Worm (Caenorhabditis elegans): ENCODE measurements around the gene C23G10.5.

The C23G10.5 gene

DNA sequence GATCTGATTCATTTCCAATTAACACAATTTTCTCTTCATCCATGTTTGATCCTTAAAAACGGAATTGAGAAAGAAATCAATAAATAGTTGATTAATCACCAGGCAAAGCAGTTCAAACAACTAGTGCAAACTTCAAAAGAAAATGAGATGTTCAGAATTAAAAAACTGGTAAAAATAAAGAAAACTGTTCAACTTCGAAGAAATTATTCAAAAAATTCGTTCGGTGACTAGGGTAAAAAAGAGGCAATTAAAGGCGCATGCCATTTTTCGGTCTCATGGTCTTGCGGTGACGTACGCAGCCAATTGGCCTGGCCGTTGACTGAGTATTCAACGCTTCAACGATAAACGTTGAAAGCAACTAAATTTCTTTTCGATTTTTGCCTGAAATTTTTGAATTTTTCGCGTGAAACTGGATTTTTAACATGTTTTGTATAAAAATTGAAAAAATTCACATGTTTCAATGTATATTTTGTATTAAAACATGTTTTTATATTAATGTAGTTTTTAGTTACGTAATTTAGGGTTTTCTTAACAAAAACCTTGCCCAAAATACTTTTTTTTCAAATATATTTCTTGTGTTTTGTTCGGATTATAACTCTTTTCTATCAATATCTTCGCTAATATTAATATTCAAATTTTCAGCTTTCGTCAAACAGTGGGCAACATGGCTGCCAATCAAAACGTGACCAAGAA lies 15.4 kb downstream of the C23G10.5 start, which contains the start of the genes sna-3 and rps-3:
TSS of gene sna-3 (minus strand) at position 51 of the 693 bp plus-strand sequence.
TSS of gene rps-3 (plus strand) at position 643 of the 693 bp plus-strand sequence.
- peak in 1 of 2 experiments; percentile 2 for TF ChIP-seq hif-1 (tag; optimal IDR thresholded peaks at IDR 0.05)
- no peak for TF ChIP-seq egl-43 (GFP tag; IDR thresholded peaks at IDR 0.05)
- no peak for TF ChIP-seq ceh-82 (tag; optimal IDR thresholded peaks at IDR 0.05)
- peak; percentile 66 to 92 for TF ChIP-seq lsy-2 (tag; optimal IDR thresholded peaks at IDR 0.05)
- peak; percentile 72 for TF ChIP-seq lin-13 (GFP tag; optimal IDR thresholded peaks at IDR 0.05)
- no peak for TF ChIP-seq zfp-2 (tag; optimal IDR thresholded peaks at IDR 0.05)
- TF ChIP-seq duxl-1 (tag; optimal IDR thresholded peaks at IDR 0.05; ENCODE audit: poor library complexity), result no peak
- no peak for TF ChIP-seq D1046.2 (GFP tag; IDR thresholded peaks at IDR 0.05)
- TF ChIP-seq F37D6.2 (tag; optimal IDR thresholded peaks at IDR 0.05), result no peak
- no peak for TF ChIP-seq sdz-12 (GFP tag; optimal IDR thresholded peaks at IDR 0.05)
- TF ChIP-seq F44E2.7 (GFP tag; IDR thresholded peaks at IDR 0.05), result no peak
- no peak for TF ChIP-seq ctbp-1 (GFP tag; IDR thresholded peaks at IDR 0.05)
- peak; percentile 82 for TF ChIP-seq dpl-1 (GFP tag; optimal IDR thresholded peaks at IDR 0.05)
- no peak for TF ChIP-seq aly-2 (tag; optimal IDR thresholded peaks at IDR 0.05)
- no peak for TF ChIP-seq ama-1 (optimal IDR thresholded peaks at IDR 0.05)
- TF ChIP-seq zfp-3 (GFP tag; conservative IDR thresholded peaks at IDR 0.05), result no peak
- TF ChIP-seq pha-4 (GFP tag; IDR thresholded peaks at IDR 0.05), result no peak
- peak; percentile 26 for TF ChIP-seq pha-4 (tag; optimal IDR thresholded peaks at IDR 0.05)
- no peak for TF ChIP-seq unc-39 (tag; optimal IDR thresholded peaks at IDR 0.05)
- peak; percentile 73 for TF ChIP-seq arid-1 (GFP tag; conservative IDR thresholded peaks at IDR 0.05)
- peak; percentile 70 for TF ChIP-seq rbr-2 (tag; optimal IDR thresholded peaks at IDR 0.05)
- TF ChIP-seq dmd-6 (GFP tag; IDR thresholded peaks at IDR 0.05), result peak; percentile 43
- no peak for TF ChIP-seq ztf-11 (tag; optimal IDR thresholded peaks at IDR 0.05)
- TF ChIP-seq nhr-6 (tag; optimal IDR thresholded peaks at IDR 0.05), result peak; percentile 45
- peak; percentile 91 for TF ChIP-seq dve-1 (tag; optimal IDR thresholded peaks at IDR 0.05; ENCODE audit: insufficient read depth)
- TF ChIP-seq unc-130 (GFP tag; optimal IDR thresholded peaks at IDR 0.05), result peak; percentile 69
- no peak for TF ChIP-seq tag-97 (GFP tag; IDR thresholded peaks at IDR 0.05)
- TF ChIP-seq hlh-11 (tag; optimal IDR thresholded peaks at IDR 0.05), result peak; percentile 33
- TF ChIP-seq mes-2 (tag; optimal IDR thresholded peaks at IDR 0.05; ENCODE audit: poor library complexity, severe bottlenecking), result peak; percentile 90
- TF ChIP-seq lir-3 (tag; optimal IDR thresholded peaks at IDR 0.05), result no peak
- TF ChIP-seq madf-9 (GFP tag; conservative IDR thresholded peaks at IDR 0.05), result no peak
- TF ChIP-seq spr-1 (tag; optimal IDR thresholded peaks at IDR 0.05), result no peak
- TF ChIP-seq fkh-10 (GFP tag; optimal IDR thresholded peaks at IDR 0.05), result no peak
- no peak for TF ChIP-seq spr-3 (GFP tag; optimal IDR thresholded peaks at IDR 0.05)
- TF ChIP-seq snpc-4 (tag; optimal IDR thresholded peaks at IDR 0.05), result no peak
- no peak for TF ChIP-seq unc-62 (GFP tag; optimal IDR thresholded peaks at IDR 0.05 in 1 of 2)
- no peak for TF ChIP-seq unc-62 (tag; optimal IDR thresholded peaks at IDR 0.05)
- TF ChIP-seq zip-2 (tag; optimal IDR thresholded peaks at IDR 0.05), result no peak
- TF ChIP-seq lin-1 (GFP tag; IDR thresholded peaks at IDR 0.05), result no peak
- peak; percentile 88 for TF ChIP-seq hlh-30 (tag; optimal IDR thresholded peaks at IDR 0.05; ENCODE audit: insufficient read depth)
- no peak for TF ChIP-seq daf-16 (GFP tag; optimal IDR thresholded peaks at IDR 0.05)
- TF ChIP-seq daf-16 (tag; optimal IDR thresholded peaks at IDR 0.05), result peak; percentile 46
- no peak for TF ChIP-seq lin-39 (tag; optimal IDR thresholded peaks at IDR 0.05)
- TF ChIP-seq set-16 (GFP tag; IDR thresholded peaks at IDR 0.05), result no peak
- peak; percentile 69 for TF ChIP-seq nhr-28 (tag; optimal IDR thresholded peaks at IDR 0.05)
- TF ChIP-seq gei-8 (GFP tag; optimal IDR thresholded peaks at IDR 0.05), result no peak
- TF ChIP-seq T26A8.4 (GFP tag; IDR thresholded peaks at IDR 0.05), result peak; percentile 63
- no peak for TF ChIP-seq Y75B8A.6 (GFP tag; IDR thresholded peaks at IDR 0.05)
- no peak for TF ChIP-seq daf-12 (tag; optimal IDR thresholded peaks at IDR 0.05)
- TF ChIP-seq ceh-20 (GFP tag; IDR thresholded peaks at IDR 0.05), result no peak
- no peak for TF ChIP-seq ZK337.2 (GFP tag; IDR thresholded peaks at IDR 0.05)

Measured in whole organism, L4 larva.